Worm (Caenorhabditis elegans) whole organism, L1 larva: ENCODE data around the gene jamp-1.
"Not testable (repeated sequence)": the region's sequence is repeated elsewhere in the genome, so short reads cannot be mapped to it uniquely, and the experiment has no call there.

Experiments used
- C34B4.2 ChIP-seq: sonication (generic microtip); optimal IDR thresholded peaks from 2 replicates; lab custom pipeline; 2017; ENCODE audit warnings: mild to moderate bottlenecking, missing genetic modification characterization, missing compliant biosample characterization
- alr-1 ChIP-seq: fragments of 200-800 bp; sonication (Bioruptor generic); optimal IDR thresholded peaks from 2 replicates; lab custom pipeline; 2018; ENCODE audit warnings: borderline replicate concordance, mild to moderate bottlenecking, missing genetic modification characterization, missing compliant biosample characterization
- aly-2 ChIP-seq: fragments of 150-350 bp; optimal IDR thresholded peaks from 2 replicates; lab custom pipeline; 2014; ENCODE audit warnings: missing biosample characterization, missing genetic modification characterization
- ama-1 ChIP-seq: fragments of 150-350 bp; optimal IDR thresholded peaks from 2 replicates; lab custom pipeline; 2014
- blmp-1 ChIP-seq: fragments of 150-350 bp; optimal IDR thresholded peaks from 2 replicates; lab custom pipeline; 2014; ENCODE audit warnings: missing biosample characterization, missing genetic modification characterization
- ceh-63 ChIP-seq: fragments of 200-800 bp; sonication (Bioruptor generic); optimal IDR thresholded peaks from 2 replicates; lab custom pipeline; 2018; ENCODE audit warnings: mild to moderate bottlenecking, missing genetic modification characterization, missing compliant biosample characterization
- ceh-88 ChIP-seq: fragments of 200-800 bp; sonication (Bioruptor generic); IDR thresholded peaks from 2 replicates; pipeline ENCODE4 v1.3.6; 2022; ENCODE audit warnings: missing genetic modification characterization, missing compliant biosample characterization
- ceh-90 ChIP-seq: sonication (generic microtip); optimal IDR thresholded peaks from 2 replicates; lab custom pipeline; 2016; ENCODE audit warnings: missing genetic modification characterization, missing compliant biosample characterization
- dsc-1 ChIP-seq: sonication (generic microtip); optimal IDR thresholded peaks from 2 replicates; lab custom pipeline; 2016; ENCODE audit warnings: mild to moderate bottlenecking, missing genetic modification characterization, missing compliant biosample characterization
- efl-1 ChIP-seq, 4 experiments: fragments of 150-350 bp; optimal IDR thresholded peaks in 3 of 4; peaks in 1 of 4; 1 replicate in 1 of 4; 2 replicates in 3 of 4; lab custom pipeline; 2014; ENCODE audit warnings: missing biosample characterization in 2 of 4, missing genetic modification characterization in 2 of 4, missing genetic modification reagents in 2 of 4
- efl-3 ChIP-seq: fragments of 200-800 bp; sonication (Bioruptor generic); optimal IDR thresholded peaks from 2 replicates; lab custom pipeline; 2018; ENCODE audit warnings: mild to moderate bottlenecking, missing genetic modification characterization, missing compliant biosample characterization
- ets-5 ChIP-seq: fragments of 200-800 bp; sonication (Bioruptor generic); IDR thresholded peaks from 2 replicates; pipeline ENCODE4 v1.3.6; 2022; ENCODE audit warnings: missing genetic modification characterization, missing compliant biosample characterization
- fkh-10 ChIP-seq: sonication (generic microtip); optimal IDR thresholded peaks from 2 replicates; lab custom pipeline; 2017; ENCODE audit warnings: missing biosample characterization, missing genetic modification reagents, missing genetic modification characterization
- fkh-4 ChIP-seq: sonication (generic microtip); optimal IDR thresholded peaks from 2 replicates; lab custom pipeline; 2016; ENCODE audit warnings: missing compliant biosample characterization, missing genetic modification characterization, borderline replicate concordance
- fkh-8 ChIP-seq: sonication (generic microtip); optimal IDR thresholded peaks from 2 replicates; lab custom pipeline; 2016; ENCODE audit warnings: mild to moderate bottlenecking, missing genetic modification characterization, missing compliant biosample characterization
- fos-1 ChIP-seq: fragments of 150-350 bp; optimal IDR thresholded peaks from 2 replicates; lab custom pipeline; 2014; ENCODE audit warnings: missing biosample characterization, missing genetic modification characterization
- hpl-2 ChIP-seq: fragments of 150-350 bp; optimal IDR thresholded peaks from 2 replicates; lab custom pipeline; 2014; ENCODE audit warnings: missing biosample characterization, missing genetic modification reagents, missing genetic modification characterization
- jun-1 ChIP-seq: fragments of 150-350 bp; optimal IDR thresholded peaks from 2 replicates; lab custom pipeline; 2014; ENCODE audit warnings: missing biosample characterization, missing genetic modification reagents, missing genetic modification characterization
- lin-13 ChIP-seq: fragments of 150-350 bp; optimal IDR thresholded peaks from 2 replicates; lab custom pipeline; 2014; ENCODE audit warnings: missing biosample characterization, missing genetic modification reagents, missing genetic modification characterization
- lin-14 ChIP-seq: fragments of 200-800 bp; sonication (Bioruptor generic); optimal IDR thresholded peaks from 2 replicates; lab custom pipeline; 2018; ENCODE audit warnings: mild to moderate bottlenecking, missing genetic modification characterization, moderate library complexity, missing compliant biosample characterization
- lin-15B ChIP-seq: fragments of 150-350 bp; sonication (generic microtip); optimal IDR thresholded peaks from 3 replicates; lab custom pipeline; 2014; ENCODE audit warnings: missing biosample characterization, missing genetic modification characterization
- lin-39 ChIP-seq: fragments of 150-350 bp; optimal IDR thresholded peaks from 2 replicates; lab custom pipeline; 2014; ENCODE audit warnings: missing biosample characterization, missing genetic modification reagents, missing genetic modification characterization
- lir-3 ChIP-seq: sonication (generic microtip); optimal IDR thresholded peaks from 2 replicates; lab custom pipeline; 2016; ENCODE audit warnings: mild to moderate bottlenecking, missing genetic modification characterization, moderate library complexity, missing compliant biosample characterization; ENCODE audit not compliant: poor library complexity
- mep-1 ChIP-seq: fragments of 150-350 bp; optimal IDR thresholded peaks from 2 replicates; lab custom pipeline; 2014; ENCODE audit warnings: missing biosample characterization, missing genetic modification characterization
- nhr-11 ChIP-seq: fragments of 150-350 bp; optimal IDR thresholded peaks from 2 replicates; lab custom pipeline; 2014; ENCODE audit warnings: missing biosample characterization, missing genetic modification characterization
- nhr-19 ChIP-seq: fragments of 200-800 bp; sonication (Bioruptor generic); conservative IDR thresholded peaks from 2 replicates; pipeline ENCODE4 v1.3.6; 2022; ENCODE audit warnings: missing genetic modification characterization, missing compliant biosample characterization
- nhr-237 ChIP-seq: fragments of 150-350 bp; optimal IDR thresholded peaks from 2 replicates; lab custom pipeline; 2014; ENCODE audit warnings: missing biosample characterization, missing genetic modification characterization
- nhr-47 ChIP-seq: sonication (generic microtip); optimal IDR thresholded peaks from 2 replicates; lab custom pipeline; 2016; ENCODE audit warnings: mild to moderate bottlenecking, missing genetic modification characterization, moderate library complexity, missing compliant biosample characterization
- nhr-76 ChIP-seq: sonication (generic microtip); optimal IDR thresholded peaks from 2 replicates; lab custom pipeline; 2017; ENCODE audit warnings: missing biosample characterization, missing genetic modification characterization
- nhr-77 ChIP-seq: fragments of 150-350 bp; optimal IDR thresholded peaks from 2 replicates; lab custom pipeline; 2014; ENCODE audit warnings: missing biosample characterization, missing genetic modification characterization
- nhr-85 ChIP-seq: sonication (generic microtip); peaks from one replicate; lab custom pipeline; 2016; ENCODE audit warnings: missing genetic modification characterization, inconsistent platforms, missing compliant biosample characterization
- nhr-90 ChIP-seq: sonication (generic microtip); optimal IDR thresholded peaks from 2 replicates; lab custom pipeline; 2016; ENCODE audit warnings: mild to moderate bottlenecking, missing genetic modification characterization, missing compliant biosample characterization; ENCODE audit not compliant: poor library complexity
- pqm-1 ChIP-seq: sonication (generic microtip); optimal IDR thresholded peaks from 3 replicates; lab custom pipeline; 2017; ENCODE audit warnings: missing biosample characterization, missing genetic modification characterization
- skn-1 ChIP-seq: fragments of 150-350 bp; optimal IDR thresholded peaks from 2 replicates; lab custom pipeline; 2014; ENCODE audit warnings: missing biosample characterization, missing genetic modification characterization
- snpc-4 ChIP-seq: fragments of 150-350 bp; optimal IDR thresholded peaks from 2 replicates; lab custom pipeline; 2014; ENCODE audit warnings: missing biosample characterization, missing genetic modification characterization
- snu-23 ChIP-seq: sonication (generic microtip); optimal IDR thresholded peaks from 2 replicates; lab custom pipeline; 2016; ENCODE audit warnings: missing genetic modification characterization, missing compliant biosample characterization
- sox-4 ChIP-seq: sonication (generic microtip); optimal IDR thresholded peaks from 2 replicates; lab custom pipeline; 2016; ENCODE audit warnings: missing genetic modification characterization, missing compliant biosample characterization
- unc-30 ChIP-seq: sonication (generic microtip); optimal IDR thresholded peaks from 2 replicates; lab custom pipeline; 2017; ENCODE audit warnings: missing biosample characterization, missing genetic modification characterization
- unc-62 ChIP-seq: fragments of 150-350 bp; optimal IDR thresholded peaks from 2 replicates; lab custom pipeline; 2014; ENCODE audit warnings: missing biosample characterization, missing genetic modification reagents, missing genetic modification characterization
- unc-86 ChIP-seq: sonication (generic microtip); optimal IDR thresholded peaks from 2 replicates; lab custom pipeline; 2016; ENCODE audit warnings: missing genetic modification characterization, missing compliant biosample characterization
- zag-1 ChIP-seq: fragments of 150-350 bp; optimal IDR thresholded peaks from 2 replicates; lab custom pipeline; 2014; ENCODE audit warnings: missing biosample characterization, missing genetic modification characterization
- zip-4 ChIP-seq: fragments of 200-800 bp; sonication (Bioruptor generic); optimal IDR thresholded peaks from 2 replicates; lab custom pipeline; 2018; ENCODE audit warnings: mild to moderate bottlenecking, missing genetic modification characterization, moderate library complexity, missing compliant biosample characterization

Gene jamp-1

ce11 chrV:6069968-6070367 is 18.9 kb upstream of the jamp-1 start, which contains the start of gene fbxa-214:
Gene fbxa-214, minus strand, starts transcription at chrV:6070068.
- TF ChIP-seq hpl-2 (GFP tag; lab: Kevin White, UChicago); zag-1 (tag; lab: Kevin White, UChicago); nhr-76 (tag; lab: Kevin White, UChicago): not testable (repeated sequence)

ce11 chrV:6067112-6067511 is 16.1 kb upstream of the jamp-1 start, which contains the start of gene srh-10:
Gene srh-10, minus strand, starts transcription at chrV:6067140.
- TF ChIP-seq ama-1 (lab: Kevin White, UChicago) (no peak), sox-4 (tag; lab: Kevin White, UChicago) (peak; percentile 54), nhr-76 (tag; lab: Kevin White, UChicago) (no peak), snu-23 (GFP tag; lab: Kevin White, UChicago) (no peak), fkh-8 (peak; percentile 80), snpc-4 (tag; lab: Kevin White, UChicago) (no peak), unc-62 (GFP tag; lab: Kevin White, UChicago) (no peak), aly-2 (tag; lab: Kevin White, UChicago) (no peak), ceh-63 (GFP tag; lab: Kevin White, UChicago) (no peak), ceh-90 (tag; lab: Kevin White, UChicago) (no peak), nhr-11 (tag; lab: Kevin White, UChicago) (peak; percentile 21)

- TF ChIP-seq efl-1 (optimal IDR thresholded peaks at IDR 0.05; lab: Kevin White, UChicago) (no peak), efl-1 (GFP tag; optimal IDR thresholded peaks at IDR 0.05 in 1 of 2; lab: Kevin White, UChicago) (peak in 1 of 2 experiments; percentile 76), fkh-4 (tag; lab: Kevin White, UChicago) (no peak)
These were observed 12.3 kb upstream of the jamp-1 start, which contains the start of gene Y38A10A.2 for ce11 chrV:6063330-6063729. Gene Y38A10A.2, minus strand, starts transcription at chrV:6063430.

- TF ChIP-seq C34B4.2 (no peak), mep-1 (tag; lab: Kevin White, UChicago) (no peak), efl-1 (optimal IDR thresholded peaks at IDR 0.05; lab: Kevin White, UChicago) (no peak), efl-1 (GFP tag; optimal IDR thresholded peaks at IDR 0.05 in 1 of 2; lab: Kevin White, UChicago) (no peak), jun-1 (tag; lab: Kevin White, UChicago) (no peak), fkh-8 (no peak), nhr-237 (tag; lab: Kevin White, UChicago) (no peak), aly-2 (tag; lab: Kevin White, UChicago) (no peak), nhr-47 (no peak), ceh-88 (no peak), ceh-63 (GFP tag; lab: Kevin White, UChicago) (no peak), sox-4 (tag; lab: Kevin White, UChicago) (no peak), fkh-4 (tag; lab: Kevin White, UChicago) (no peak)
These were observed 4.2 kb upstream of the jamp-1 start, which contains the start of gene srd-20 for ce11 chrV:6055289-6055688. Gene srd-20, plus strand, starts transcription at chrV:6055589.

DNA sequence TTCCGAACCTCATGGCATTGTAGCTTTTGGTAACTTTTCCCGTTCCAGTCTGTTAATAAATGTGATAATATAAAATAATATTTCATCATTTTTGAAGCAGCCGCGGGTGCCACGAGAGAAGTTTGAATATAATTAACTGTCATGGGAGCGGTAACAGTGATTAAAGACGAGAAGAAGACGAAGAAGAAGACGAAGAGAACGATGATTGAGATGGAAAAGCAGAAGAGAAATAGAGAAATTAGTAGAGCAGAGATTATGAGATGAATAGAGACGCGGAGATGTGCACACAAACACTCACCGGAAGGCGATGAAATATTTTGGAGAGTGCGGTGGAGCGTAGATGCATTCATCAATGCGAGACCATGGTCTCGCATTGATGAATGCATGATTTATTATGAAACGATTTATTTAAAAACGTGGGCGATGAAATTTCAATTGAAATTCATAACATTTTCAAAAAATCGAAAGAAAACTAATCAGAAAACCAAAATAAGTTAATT is 2.2 kb upstream of the jamp-1 start, which contains the start of gene seip-1:
TSS of gene seip-1 (minus strand) at position 51 of the 500 bp plus-strand sequence.
- peak; percentile 94 for TF ChIP-seq mep-1 (tag; lab: Kevin White, UChicago)
- TF ChIP-seq unc-86 (tag; lab: Kevin White, UChicago), result peak; percentile 75
- TF ChIP-seq nhr-47, result peak; percentile 83
- peak; percentile 83 for TF ChIP-seq nhr-85
- peak; percentile 65 for TF ChIP-seq fkh-10 (GFP tag; lab: Kevin White, UChicago)
- TF ChIP-seq lin-13 (GFP tag; lab: Kevin White, UChicago), result peak; percentile 72
- TF ChIP-seq snpc-4 (tag; lab: Kevin White, UChicago), result peak; percentile 71
- TF ChIP-seq nhr-19 (GFP tag; lab: Robert Waterston, UW), result peak; percentile 81
- TF ChIP-seq alr-1, result no peak
- TF ChIP-seq zip-4, result no peak
- TF ChIP-seq lin-14, result peak; percentile 97
- TF ChIP-seq blmp-1, result peak; percentile 72
- peak; percentile 80 for TF ChIP-seq lin-15B (tag; lab: Kevin White, UChicago)
- peak; percentile 89 for TF ChIP-seq skn-1
- TF ChIP-seq unc-30 (tag; lab: Kevin White, UChicago), result no peak
- no peak for TF ChIP-seq ceh-63 (GFP tag; lab: Kevin White, UChicago)
- TF ChIP-seq lin-39 (tag; lab: Kevin White, UChicago), result no peak
- peak; percentile 78 for TF ChIP-seq nhr-77 (tag; lab: Kevin White, UChicago)
- no peak for TF ChIP-seq efl-3 (GFP tag; lab: Kevin White, UChicago)
- TF ChIP-seq nhr-90 (tag; lab: Kevin White, UChicago), result peak; percentile 64
- TF ChIP-seq ama-1 (lab: Kevin White, UChicago), result peak; percentile 43
- TF ChIP-seq pqm-1 (tag; lab: Kevin White, UChicago), result no peak
- TF ChIP-seq ets-5, result no peak
- TF ChIP-seq fos-1 (tag; lab: Kevin White, UChicago), result peak; percentile 75
- no peak for TF ChIP-seq sox-4 (tag; lab: Kevin White, UChicago)
- peak; percentile 51 for TF ChIP-seq dsc-1
- no peak for TF ChIP-seq C34B4.2
- TF ChIP-seq lir-3, result peak; percentile 58
- no peak for TF ChIP-seq nhr-76 (tag; lab: Kevin White, UChicago)
